Fruit fly (Drosophila melanogaster) whole organism, wandering third instar larva: ENCODE data around the gene CG4789.

Experiments used
- br ChIP-seq: fragments of 200-800 bp; sonication (Bioruptor generic); optimal IDR thresholded peaks from 2 replicates; lab custom pipeline; 2016; ENCODE audit warnings: missing biosample characterization, missing genetic modification characterization
- h ChIP-seq: fragments of 200-800 bp; sonication (Bioruptor generic); optimal IDR thresholded peaks from 3 replicates; lab custom pipeline; 2016; ENCODE audit warnings: missing biosample characterization, mild to moderate bottlenecking, missing genetic modification characterization
- rgr ChIP-seq: fragments of 200-800 bp; sonication (Bioruptor generic); optimal IDR thresholded peaks from 3 replicates; lab custom pipeline; 2016; ENCODE audit warnings: missing biosample characterization, mild to moderate bottlenecking, missing genetic modification characterization
- tai ChIP-seq: sonication (Bioruptor generic); optimal IDR thresholded peaks from 2 replicates; lab custom pipeline; 2016; ENCODE audit warnings: missing biosample characterization, missing genetic modification characterization

- TF ChIP-seq h (GFP tag; lab: Kevin White, UChicago) (no peak), br (GFP tag; lab: Kevin White, UChicago) (no peak), tai (GFP tag; lab: Kevin White, UChicago) (no peak), rgr (GFP tag; lab: Kevin White, UChicago) (no peak)
Measured at dm6 chrX:16818186-16818585, 17.5 kb downstream of the CG4789 start.
